Worm (Caenorhabditis elegans) whole organism, L3 larva: ENCODE results near the gene Y43F4A.1.
"Not testable (repeated sequence)": the region's sequence is repeated elsewhere in the genome, so short reads cannot be mapped to it uniquely, and the experiment has no call there.

Experiments
- R02D3.7 ChIP-seq: fragments of 150-350 bp; optimal IDR thresholded peaks from 2 replicates; lab custom pipeline; 2014; ENCODE audit warnings: missing biosample characterization, missing genetic modification characterization
- ZK546.5 ChIP-seq: sonication (generic microtip); optimal IDR thresholded peaks from 2 replicates; lab custom pipeline; 2017; ENCODE audit warnings: missing biosample characterization, missing genetic modification characterization
- aly-2 ChIP-seq: fragments of 150-350 bp; optimal IDR thresholded peaks from 2 replicates; lab custom pipeline; 2014; ENCODE audit warnings: missing biosample characterization, missing genetic modification characterization
- ama-1 ChIP-seq: fragments of 150-350 bp; optimal IDR thresholded peaks from 2 replicates; lab custom pipeline; 2018
- ceh-16 ChIP-seq: sonication (generic microtip); optimal IDR thresholded peaks from 2 replicates; lab custom pipeline; 2017; ENCODE audit warnings: missing biosample characterization, missing genetic modification characterization
- ceh-28 ChIP-seq: fragments of 150-350 bp; optimal IDR thresholded peaks from 2 replicates; lab custom pipeline; 2014; ENCODE audit warnings: missing biosample characterization, missing genetic modification reagents, missing genetic modification characterization
- daf-12 ChIP-seq: fragments of 150-350 bp; optimal IDR thresholded peaks from 2 replicates; lab custom pipeline; 2014; ENCODE audit warnings: missing biosample characterization, missing genetic modification reagents, missing genetic modification characterization
- egl-27 ChIP-seq: sonication (generic microtip); optimal IDR thresholded peaks from 4 replicates; lab custom pipeline; 2017; ENCODE audit warnings: missing biosample characterization, missing genetic modification reagents, missing genetic modification characterization
- egl-5 ChIP-seq: fragments of 150-350 bp; optimal IDR thresholded peaks from 2 replicates; lab custom pipeline; 2017; ENCODE audit warnings: missing biosample characterization, missing genetic modification reagents, missing genetic modification characterization, inconsistent platforms
- elt-1 ChIP-seq: fragments of 150-350 bp; optimal IDR thresholded peaks from 2 replicates; lab custom pipeline; 2014; ENCODE audit warnings: missing biosample characterization, missing genetic modification characterization
- elt-2 ChIP-seq: sonication (generic microtip); optimal IDR thresholded peaks from 2 replicates; lab custom pipeline; 2016; ENCODE audit warnings: missing genetic modification reagents, mild to moderate bottlenecking, missing genetic modification characterization, missing compliant biosample characterization
- elt-3 ChIP-seq, 3 experiments: fragments of 150-350 bp in 1 of 3; sonication (generic microtip) in 2 of 3; optimal IDR thresholded peaks; 2 replicates in 2 of 3; 4 replicates in 1 of 3; lab custom pipeline; 2014 to 2017; ENCODE audit warnings: missing biosample characterization in 3 of 3, missing genetic modification characterization in 3 of 3
- eor-1 ChIP-seq, 2 experiments: fragments of 150-350 bp; optimal IDR thresholded peaks; 2 replicates each; lab custom pipeline; 2014 to 2018; ENCODE audit warnings: missing biosample characterization in 2 of 2, missing genetic modification characterization in 2 of 2
- fkh-10 ChIP-seq: sonication (generic microtip); optimal IDR thresholded peaks from 2 replicates; lab custom pipeline; 2017; ENCODE audit warnings: missing biosample characterization, missing genetic modification reagents, missing genetic modification characterization
- fkh-2 ChIP-seq: fragments of 150-350 bp; optimal IDR thresholded peaks from 2 replicates; lab custom pipeline; 2014; ENCODE audit warnings: missing biosample characterization, missing genetic modification reagents, missing genetic modification characterization
- fos-1 ChIP-seq: fragments of 150-350 bp; optimal IDR thresholded peaks from 2 replicates; lab custom pipeline; 2014; ENCODE audit warnings: missing biosample characterization, missing genetic modification characterization
- hmg-11 ChIP-seq: sonication (generic microtip); optimal IDR thresholded peaks from 2 replicates; lab custom pipeline; 2016; ENCODE audit warnings: missing genetic modification characterization, missing compliant biosample characterization
- jun-1 ChIP-seq: fragments of 150-350 bp; optimal IDR thresholded peaks from 2 replicates; lab custom pipeline; 2014; ENCODE audit warnings: missing biosample characterization, missing genetic modification reagents, missing genetic modification characterization
- lin-39 ChIP-seq: fragments of 150-350 bp; optimal IDR thresholded peaks from 2 replicates; lab custom pipeline; 2018; ENCODE audit warnings: missing biosample characterization, missing genetic modification reagents, missing genetic modification characterization
- lsy-12 ChIP-seq: sonication (generic microtip); optimal IDR thresholded peaks from 2 replicates; lab custom pipeline; 2016; ENCODE audit warnings: mild to moderate bottlenecking, missing genetic modification characterization, missing compliant biosample characterization
- mdl-1 ChIP-seq: fragments of 150-350 bp; optimal IDR thresholded peaks from 2 replicates; lab custom pipeline; 2014; ENCODE audit warnings: missing biosample characterization, missing genetic modification characterization
- mml-1 ChIP-seq: fragments of 150-350 bp; sonication (generic microtip); optimal IDR thresholded peaks from 3 replicates; lab custom pipeline; 2014; ENCODE audit warnings: missing biosample characterization, missing genetic modification characterization
- nfya-1 ChIP-seq: sonication (generic microtip); optimal IDR thresholded peaks from 2 replicates; lab custom pipeline; 2017; ENCODE audit warnings: missing genetic modification characterization, mild to moderate bottlenecking, missing compliant biosample characterization, antibody characterized with exemption, moderate library complexity; ENCODE audit not compliant: insufficient read depth
- nhr-11 ChIP-seq: fragments of 150-350 bp; optimal IDR thresholded peaks from 2 replicates; lab custom pipeline; 2014; ENCODE audit warnings: missing biosample characterization, missing genetic modification characterization
- nhr-12 ChIP-seq: fragments of 150-350 bp; optimal IDR thresholded peaks from 2 replicates; lab custom pipeline; 2014; ENCODE audit warnings: missing biosample characterization, missing genetic modification characterization
- nhr-23 ChIP-seq: fragments of 150-350 bp; optimal IDR thresholded peaks from 2 replicates; lab custom pipeline; 2014; ENCODE audit warnings: missing biosample characterization, missing genetic modification reagents, missing genetic modification characterization
- nhr-237 ChIP-seq: fragments of 150-350 bp; optimal IDR thresholded peaks from 2 replicates; lab custom pipeline; 2014; ENCODE audit warnings: missing biosample characterization, missing genetic modification characterization
- nhr-25 ChIP-seq: sonication (generic microtip); optimal IDR thresholded peaks from 2 replicates; lab custom pipeline; 2017; ENCODE audit warnings: missing biosample characterization, missing genetic modification characterization
- nhr-28 ChIP-seq: fragments of 150-350 bp; optimal IDR thresholded peaks from 2 replicates; lab custom pipeline; 2014; ENCODE audit warnings: missing biosample characterization, missing genetic modification characterization
- nhr-43 ChIP-seq: sonication (generic microtip); optimal IDR thresholded peaks from 2 replicates; lab custom pipeline; 2016; ENCODE audit warnings: mild to moderate bottlenecking, missing genetic modification characterization, missing compliant biosample characterization; ENCODE audit not compliant: poor library complexity, severe bottlenecking
- nhr-67 ChIP-seq: fragments of 150-350 bp; optimal IDR thresholded peaks from 2 replicates; lab custom pipeline; 2014; ENCODE audit warnings: missing biosample characterization, missing genetic modification characterization
- nhr-76 ChIP-seq: fragments of 150-350 bp; sonication (generic microtip); optimal IDR thresholded peaks from 5 replicates; lab custom pipeline; 2014; ENCODE audit warnings: missing biosample characterization, missing genetic modification characterization
- nhr-77 ChIP-seq: fragments of 150-350 bp; optimal IDR thresholded peaks from 2 replicates; lab custom pipeline; 2014; ENCODE audit warnings: missing biosample characterization, missing genetic modification characterization
- pha-4 ChIP-seq: fragments of 150-350 bp; optimal IDR thresholded peaks from 2 replicates; lab custom pipeline; 2014; ENCODE audit warnings: missing biosample characterization, missing genetic modification reagents, missing genetic modification characterization
- pqm-1 ChIP-seq: fragments of 150-350 bp; optimal IDR thresholded peaks from 2 replicates; lab custom pipeline; 2017; ENCODE audit warnings: missing biosample characterization, missing genetic modification characterization, inconsistent platforms
- sea-2 ChIP-seq: fragments of 150-350 bp; sonication (generic microtip); optimal IDR thresholded peaks from 4 replicates; lab custom pipeline; 2014; ENCODE audit warnings: missing biosample characterization, missing genetic modification reagents, missing genetic modification characterization
- skn-1 ChIP-seq: fragments of 150-350 bp; optimal IDR thresholded peaks from 2 replicates; lab custom pipeline; 2014; ENCODE audit warnings: missing biosample characterization, missing genetic modification characterization
- snpc-4 ChIP-seq: fragments of 150-350 bp; optimal IDR thresholded peaks from 2 replicates; lab custom pipeline; 2014; ENCODE audit warnings: missing biosample characterization, missing genetic modification characterization
- tbx-2 ChIP-seq: sonication (generic microtip); optimal IDR thresholded peaks from 2 replicates; lab custom pipeline; 2016; ENCODE audit warnings: mild to moderate bottlenecking, missing genetic modification characterization, missing compliant biosample characterization
- unc-39 ChIP-seq: sonication (generic microtip); optimal IDR thresholded peaks from 4 replicates; lab custom pipeline; 2017; ENCODE audit warnings: missing biosample characterization, missing genetic modification characterization
- unc-62 ChIP-seq: fragments of 150-350 bp; sonication (generic microtip); optimal IDR thresholded peaks from 4 replicates; lab custom pipeline; 2014; ENCODE audit warnings: missing biosample characterization, missing genetic modification reagents, missing genetic modification characterization
- zag-1 ChIP-seq: fragments of 150-350 bp; optimal IDR thresholded peaks from 2 replicates; lab custom pipeline; 2014; ENCODE audit warnings: missing biosample characterization, missing genetic modification characterization
- ztf-11 ChIP-seq: fragments of 150-350 bp; optimal IDR thresholded peaks from 2 replicates; lab custom pipeline; 2014; ENCODE audit warnings: missing biosample characterization, missing genetic modification characterization
- ztf-4 ChIP-seq: fragments of 150-350 bp; optimal IDR thresholded peaks from 2 replicates; lab custom pipeline; 2014; ENCODE audit warnings: missing biosample characterization, missing genetic modification characterization

Gene Y43F4A.1

ce11 chrIII:13245281-13245680 is 22.4 kb downstream of the Y43F4A.1 start, which contains the start of gene Y43F4A.4:
Y43F4A.4 (plus strand) TSS chrIII:13245581.
- not testable (repeated sequence) for TF ChIP-seq unc-62 (GFP tag; lab: Kevin White, UChicago); egl-5 (tag; lab: Kevin White, UChicago); ztf-11 (tag; lab: Kevin White, UChicago)
- TF ChIP-seq, all 47 proteins: peak for 0; not testable (repeated sequence) for 47

ce11 chrIII:13246265-13246664 is 23.4 kb downstream of the Y43F4A.1 start, which contains the start of gene anoh-1:
anoh-1 (plus strand) TSS chrIII:13246565.
- no peak for TF ChIP-seq nhr-77 (tag; lab: Kevin White, UChicago)
- TF ChIP-seq unc-62 (GFP tag; lab: Kevin White, UChicago), result no peak
- no peak for TF ChIP-seq lsy-12 (tag; lab: Kevin White, UChicago)
- TF ChIP-seq nhr-43 (tag; lab: Kevin White, UChicago), result no peak
- no peak for TF ChIP-seq nhr-11 (tag; lab: Kevin White, UChicago)
- no peak for TF ChIP-seq hmg-11 (tag; lab: Kevin White, UChicago)
- TF ChIP-seq sea-2 (GFP tag; lab: Kevin White, UChicago), result no peak

ce11 chrIII:13254178-13254725 is 31.4 kb downstream of the Y43F4A.1 start, which contains the start of gene F56A8.9:
F56A8.9 (plus strand) TSS chrIII:13254675.
- TF ChIP-seq egl-5 (tag; lab: Kevin White, UChicago), result no peak
- no peak for TF ChIP-seq mdl-1 (tag; lab: Kevin White, UChicago)
- TF ChIP-seq sea-2 (GFP tag; lab: Kevin White, UChicago), result no peak
- TF ChIP-seq skn-1, result no peak
- TF ChIP-seq ztf-4, result no peak
- no peak for TF ChIP-seq elt-3 (tag; optimal IDR thresholded peaks at IDR 0.05; lab: Kevin White, UChicago)

ce11 chrIII:13256438-13256928 is 33.6 kb downstream of the Y43F4A.1 start, which contains the start of gene F56A8.3:
F56A8.3 (plus strand) TSS chrIII:13256878.
- TF ChIP-seq lsy-12 (tag; lab: Kevin White, UChicago), result peak; percentile 41
- TF ChIP-seq ZK546.5 (tag; lab: Kevin White, UChicago), result no peak
- TF ChIP-seq jun-1 (tag; lab: Kevin White, UChicago), result peak; percentile 16
- TF ChIP-seq zag-1 (tag; lab: Kevin White, UChicago), result no peak
- peak; percentile 32 for TF ChIP-seq elt-2 (tag; lab: Kevin White, UChicago)
- peak; percentile 54 for TF ChIP-seq hmg-11 (tag; lab: Kevin White, UChicago)
- TF ChIP-seq nhr-25 (tag; lab: Kevin White, UChicago), result peak; percentile 59
- TF ChIP-seq pha-4, result peak; percentile 91
- no peak for TF ChIP-seq ceh-16
- TF ChIP-seq lin-39, result peak; percentile 22
- TF ChIP-seq egl-5 (tag; lab: Kevin White, UChicago), result peak; percentile 43
- peak; percentile 37 for TF ChIP-seq snpc-4 (tag; lab: Kevin White, UChicago)
- TF ChIP-seq nhr-23 (tag; lab: Kevin White, UChicago), result peak; percentile 86
- TF ChIP-seq nhr-12, result no peak
- TF ChIP-seq pqm-1 (tag; lab: Kevin White, UChicago), result peak; percentile 10
- no peak for TF ChIP-seq unc-39
- TF ChIP-seq skn-1, result no peak
- TF ChIP-seq daf-12 (tag; lab: Kevin White, UChicago), result no peak
- TF ChIP-seq mml-1 (tag; lab: Kevin White, UChicago), result no peak
- no peak for TF ChIP-seq nhr-11 (tag; lab: Kevin White, UChicago)
- no peak for TF ChIP-seq nhr-77 (tag; lab: Kevin White, UChicago)
- no peak for TF ChIP-seq nhr-43 (tag; lab: Kevin White, UChicago)
- no peak for TF ChIP-seq fkh-10 (GFP tag; lab: Kevin White, UChicago)
- no peak for TF ChIP-seq nhr-237 (tag; lab: Kevin White, UChicago)
- no peak for TF ChIP-seq ztf-11 (tag; lab: Kevin White, UChicago)
- TF ChIP-seq mdl-1 (tag; lab: Kevin White, UChicago), result no peak
- no peak for TF ChIP-seq nhr-76 (tag; lab: Kevin White, UChicago)
- peak; percentile 82 for TF ChIP-seq nfya-1 (tag; lab: Kevin White, UChicago)
- no peak for TF ChIP-seq nhr-28 (tag; lab: Kevin White, UChicago)
- TF ChIP-seq ama-1 (lab: Kevin White, UChicago), result peak; percentile 31
- no peak for TF ChIP-seq fos-1 (tag; lab: Kevin White, UChicago)
- TF ChIP-seq ceh-28 (tag; lab: Kevin White, UChicago), result peak; percentile 41
- TF ChIP-seq egl-27, result no peak
- TF ChIP-seq elt-1 (tag; lab: Kevin White, UChicago), result no peak
- no peak for TF ChIP-seq aly-2 (tag; lab: Kevin White, UChicago)
- no peak for TF ChIP-seq unc-62 (GFP tag; lab: Kevin White, UChicago)
- TF ChIP-seq fkh-2 (tag; lab: Kevin White, UChicago), result no peak
- no peak for TF ChIP-seq tbx-2 (tag; lab: Kevin White, UChicago)
- TF ChIP-seq eor-1 (tag; optimal IDR thresholded peaks at IDR 0.05; lab: Kevin White, UChicago), result no peak
- no peak for TF ChIP-seq ztf-4
- TF ChIP-seq R02D3.7, result peak; percentile 97
- no peak for TF ChIP-seq nhr-67 (tag; lab: Kevin White, UChicago)
- no peak for TF ChIP-seq elt-3 (tag; optimal IDR thresholded peaks at IDR 0.05; lab: Kevin White, UChicago)
